Worm (Caenorhabditis elegans) whole organism, late embryonic: ENCODE results near the gene C29F7.10.
"Not testable (repeated sequence)": the region's sequence is repeated elsewhere in the genome, so short reads cannot be mapped to it uniquely, and the experiment has no call there.

ENCODE experiments used
- elt-2 ChIP-seq: sonication (generic microtip); optimal IDR thresholded peaks from 2 replicates; lab custom pipeline; 2016; ENCODE audit warnings: missing genetic modification reagents, missing genetic modification characterization, missing compliant biosample characterization
- pat-9 ChIP-seq: fragments of 200-800 bp; sonication (Bioruptor generic); optimal IDR thresholded peaks from 2 replicates; lab custom pipeline; 2018; ENCODE audit warnings: mild to moderate bottlenecking, missing genetic modification characterization, moderate library complexity, missing compliant biosample characterization
- pha-4 ChIP-seq: fragments of 150-350 bp; optimal IDR thresholded peaks from 2 replicates; lab custom pipeline; 2018; ENCODE audit warnings: missing biosample characterization, missing genetic modification reagents, missing genetic modification characterization
- sox-2 ChIP-seq: fragments of 200-800 bp; sonication (Bioruptor generic); IDR thresholded peaks from 2 replicates; pipeline ENCODE4 v1.3.6; 2022; ENCODE audit warnings: missing genetic modification reagents, missing genetic modification characterization, missing compliant biosample characterization

- TF ChIP-seq sox-2; elt-2 (tag; lab: Kevin White, UChicago); pha-4 (tag; lab: Kevin White, UChicago); pat-9 (tag; lab: Kevin White, UChicago): not testable (repeated sequence)
These were observed at the start of gene C29F7.10 for ce11 chrX:13431388-13431787.
